Worm (Caenorhabditis elegans): ENCODE data around the gene F56D2.5.

F56D2.5 gene

ce11 chrIII:5565699-5566098 lies 15.5 kb downstream of the F56D2.5 start:
- TF ChIP-seq ztf-4 (tag; optimal IDR thresholded peaks at IDR 0.05), result no peak
- TF ChIP-seq R02D3.7 (tag; optimal IDR thresholded peaks at IDR 0.05), result no peak
- no peak for TF ChIP-seq pha-4 (tag; optimal IDR thresholded peaks at IDR 0.05)
- no peak for TF ChIP-seq snpc-4 (tag; optimal IDR thresholded peaks at IDR 0.05)
- no peak for TF ChIP-seq ama-1 (optimal IDR thresholded peaks at IDR 0.05)
- no peak for TF ChIP-seq jun-1 (tag; optimal IDR thresholded peaks at IDR 0.05)
- TF ChIP-seq lin-39 (tag; optimal IDR thresholded peaks at IDR 0.05), result no peak
- no peak for TF ChIP-seq nhr-12 (tag; optimal IDR thresholded peaks at IDR 0.05)
- TF ChIP-seq unc-39 (tag; optimal IDR thresholded peaks at IDR 0.05), result no peak
- no peak for TF ChIP-seq nhr-76 (tag; optimal IDR thresholded peaks at IDR 0.05)

- TF ChIP-seq nhr-11 (tag; optimal IDR thresholded peaks at IDR 0.05) (no peak), jun-1 (tag; optimal IDR thresholded peaks at IDR 0.05) (no peak), elt-2 (tag; optimal IDR thresholded peaks at IDR 0.05) (no peak)
Observed at ce11 chrIII:5564799-5565198, 16.4 kb downstream of the F56D2.5 start, which contains the start of gene mlc-3. TSS of gene mlc-3 (plus strand) at chrIII:5565025.

DNA sequence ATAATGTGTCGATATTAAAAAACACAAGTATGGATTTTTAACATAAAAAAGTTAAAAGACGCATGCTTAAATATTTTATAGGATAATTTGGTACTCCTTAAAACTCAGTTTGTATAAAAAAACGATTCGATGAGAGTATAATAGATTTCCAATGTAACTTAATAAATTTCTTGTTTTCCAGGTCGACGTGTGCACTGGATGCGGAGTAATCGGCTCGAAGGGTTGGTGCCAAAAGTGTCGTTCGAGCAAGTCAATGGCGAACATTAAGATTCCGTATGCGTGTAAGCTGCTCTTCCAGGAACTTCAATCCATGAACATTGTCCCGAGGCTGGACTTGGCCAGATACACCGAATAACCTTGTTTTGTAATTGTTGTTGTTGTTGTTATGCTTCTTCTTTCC lies 16.9 kb downstream of the F56D2.5 start:
- TF ChIP-seq lin-15B (tag; optimal IDR thresholded peaks at IDR 0.05) (no peak), nfya-1 (tag; optimal IDR thresholded peaks at IDR 0.05; ENCODE audit: insufficient read depth) (no peak), lsy-12 (tag; optimal IDR thresholded peaks at IDR 0.05) (no peak), lin-39 (tag; optimal IDR thresholded peaks at IDR 0.05) (no peak), fos-1 (tag; optimal IDR thresholded peaks at IDR 0.05) (no peak), mdl-1 (tag; optimal IDR thresholded peaks at IDR 0.05) (no peak), sea-2 (GFP tag; optimal IDR thresholded peaks at IDR 0.05) (no peak), nhr-28 (tag; optimal IDR thresholded peaks at IDR 0.05) (no peak), tbx-2 (tag; optimal IDR thresholded peaks at IDR 0.05) (no peak), nhr-12 (tag; optimal IDR thresholded peaks at IDR 0.05) (no peak), skn-1 (tag; optimal IDR thresholded peaks at IDR 0.05) (no peak), zag-1 (tag; optimal IDR thresholded peaks at IDR 0.05) (no peak), ama-1 (optimal IDR thresholded peaks at IDR 0.05) (no peak), jun-1 (tag; optimal IDR thresholded peaks at IDR 0.05) (no peak)

- TF ChIP-seq R02D3.7 (tag; optimal IDR thresholded peaks at IDR 0.05), result no peak
- peak; percentile 23 for TF ChIP-seq nfya-1 (tag; optimal IDR thresholded peaks at IDR 0.05; ENCODE audit: insufficient read depth)
Observed at ce11 chrIII:5563680-5564079, 17.5 kb downstream of the F56D2.5 start.

- TF ChIP-seq sea-2 (GFP tag; optimal IDR thresholded peaks at IDR 0.05), result no peak
- no peak for TF ChIP-seq jun-1 (tag; optimal IDR thresholded peaks at IDR 0.05)
- peak; percentile 64 for TF ChIP-seq ama-1 (optimal IDR thresholded peaks at IDR 0.05)
- TF ChIP-seq fkh-2 (tag; optimal IDR thresholded peaks at IDR 0.05), result no peak
- no peak for TF ChIP-seq nhr-25 (tag; optimal IDR thresholded peaks at IDR 0.05)
- TF ChIP-seq skn-1 (tag; optimal IDR thresholded peaks at IDR 0.05), result no peak
- peak; percentile 8 for TF ChIP-seq elt-2 (tag; optimal IDR thresholded peaks at IDR 0.05)
Observed at ce11 chrIII:5557246-5557819, 23.9 kb downstream of the F56D2.5 start, which contains the start of gene rpc-2. TSS of gene rpc-2 (plus strand) at chrIII:5557365.

DNA sequence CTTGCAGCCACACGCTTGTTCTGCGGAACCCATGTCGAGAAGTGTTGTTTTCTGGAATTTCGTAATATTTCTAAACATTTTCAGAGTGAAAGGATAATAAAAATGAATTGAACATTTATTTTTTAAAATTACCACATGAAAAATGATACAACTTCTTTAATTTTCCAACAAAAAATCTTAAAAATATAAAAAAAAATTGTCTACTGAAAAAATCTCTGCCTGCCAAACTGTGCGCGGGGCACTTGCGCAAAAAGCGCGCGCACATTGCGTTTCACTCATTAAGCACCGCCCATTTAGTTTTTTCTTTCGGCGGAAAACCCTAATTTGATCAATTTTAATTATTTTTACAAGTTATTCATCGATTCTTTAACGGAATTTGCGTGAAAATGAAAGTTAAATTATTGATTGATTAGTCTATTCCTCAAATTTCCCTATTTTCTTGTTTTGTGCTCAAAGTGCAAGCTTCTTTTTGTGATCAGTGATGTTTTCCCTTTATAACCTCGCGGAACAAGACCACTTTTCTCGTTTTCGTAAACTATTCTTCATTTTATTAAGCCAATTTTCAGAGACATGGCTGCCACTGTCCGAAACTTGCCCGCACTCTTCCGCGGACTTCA lies 26.2 kb downstream of the F56D2.5 start, which contains the start of the genes nmad-1 and hach-1:
TSS of gene nmad-1 (minus strand) at position 51 of the 617 bp plus-strand sequence.
TSS of gene hach-1 (plus strand) at position 567 of the 617 bp plus-strand sequence.
- TF ChIP-seq ceh-82 (tag; optimal IDR thresholded peaks at IDR 0.05) (peak; percentile 15), nhr-43 (tag; optimal IDR thresholded peaks at IDR 0.05; ENCODE audit: poor library complexity, severe bottlenecking) (peak; percentile 94), ZK546.5 (tag; optimal IDR thresholded peaks at IDR 0.05) (no peak), tbx-2 (tag; optimal IDR thresholded peaks at IDR 0.05) (peak; percentile 30), sea-2 (GFP tag; optimal IDR thresholded peaks at IDR 0.05) (no peak), R02D3.7 (tag; optimal IDR thresholded peaks at IDR 0.05) (peak; percentile 63), nfya-1 (tag; optimal IDR thresholded peaks at IDR 0.05; ENCODE audit: insufficient read depth) (peak; percentile 68), nhr-11 (tag; optimal IDR thresholded peaks at IDR 0.05) (no peak), mdl-1 (tag; optimal IDR thresholded peaks at IDR 0.05) (no peak), zag-1 (tag; optimal IDR thresholded peaks at IDR 0.05) (no peak), unc-39 (tag; optimal IDR thresholded peaks at IDR 0.05) (no peak), elt-3 (tag; optimal IDR thresholded peaks at IDR 0.05) (no peak), hmg-11 (tag; optimal IDR thresholded peaks at IDR 0.05) (peak; percentile 94), lin-15B (tag; optimal IDR thresholded peaks at IDR 0.05) (peak; percentile 70), nhr-237 (tag; optimal IDR thresholded peaks at IDR 0.05) (no peak), nhr-25 (tag; optimal IDR thresholded peaks at IDR 0.05) (no peak), daf-12 (tag; optimal IDR thresholded peaks at IDR 0.05) (no peak), nhr-76 (tag; optimal IDR thresholded peaks at IDR 0.05) (no peak), ztf-11 (tag; optimal IDR thresholded peaks at IDR 0.05) (no peak), elt-2 (tag; optimal IDR thresholded peaks at IDR 0.05) (peak; percentile 49), ama-1 (optimal IDR thresholded peaks at IDR 0.05) (no peak), lsy-12 (tag; optimal IDR thresholded peaks at IDR 0.05) (peak; percentile 63), skn-1 (tag; optimal IDR thresholded peaks at IDR 0.05) (no peak), aly-2 (tag; optimal IDR thresholded peaks at IDR 0.05) (no peak), ceh-9 (tag; optimal IDR thresholded peaks at IDR 0.05) (no peak), ceh-28 (tag; optimal IDR thresholded peaks at IDR 0.05) (peak; percentile 60), pqm-1 (tag; optimal IDR thresholded peaks at IDR 0.05) (no peak), egl-27 (tag; optimal IDR thresholded peaks at IDR 0.05) (no peak), nhr-67 (tag; optimal IDR thresholded peaks at IDR 0.05) (peak; percentile 64), fkh-2 (tag; optimal IDR thresholded peaks at IDR 0.05) (no peak), nhr-28 (tag; optimal IDR thresholded peaks at IDR 0.05) (no peak), lin-39 (tag; optimal IDR thresholded peaks at IDR 0.05) (peak; percentile 59), snpc-4 (tag; optimal IDR thresholded peaks at IDR 0.05) (peak; percentile 63)
